Worm (Caenorhabditis elegans): ENCODE measurements around the gene D1005.4.
A peak's percentile ranks its signal among the peaks of the same experiment; 100 is the strongest.

The D1005.4 gene

DNA sequence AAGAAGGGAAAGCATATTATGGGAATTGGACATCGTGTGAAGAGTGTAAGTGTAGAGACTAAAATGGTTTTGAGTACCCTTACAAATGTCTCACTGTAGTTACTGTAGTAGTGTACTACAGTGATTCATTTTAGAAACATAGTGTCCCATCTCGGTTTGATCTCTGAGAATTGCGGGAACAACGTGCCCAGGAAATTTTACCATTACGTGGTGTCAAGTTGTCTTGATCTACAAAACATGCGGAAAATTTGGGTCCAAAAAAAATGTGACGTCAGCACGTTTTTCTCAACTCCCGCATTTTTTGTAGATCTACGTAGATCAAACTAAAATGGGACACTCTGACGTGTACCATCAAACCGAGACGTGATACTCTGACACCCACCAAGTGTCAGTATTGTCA lies 2.4 kb downstream of the D1005.4 start:
- no peak for TF ChIP-seq tab-1 (GFP tag; IDR thresholded peaks at IDR 0.05)
- TF ChIP-seq ztf-29 (GFP tag; IDR thresholded peaks at IDR 0.05): no peak
- TF ChIP-seq flt-1 (GFP tag; IDR thresholded peaks at IDR 0.05): no peak
- no peak for TF ChIP-seq ref-1 (GFP tag; conservative IDR thresholded peaks at IDR 0.05)
- TF ChIP-seq klf-2 (GFP tag; conservative IDR thresholded peaks at IDR 0.05): no peak
- TF ChIP-seq med-1 (GFP tag; optimal IDR thresholded peaks at IDR 0.05; ENCODE audit: insufficient read depth): no peak
- TF ChIP-seq cog-1 (tag; optimal IDR thresholded peaks at IDR 0.05): no peak
- TF ChIP-seq ztf-23 (GFP tag; IDR thresholded peaks at IDR 0.05): no peak
- TF ChIP-seq T22C8.4 (GFP tag; IDR thresholded peaks at IDR 0.05): no peak

DNA sequence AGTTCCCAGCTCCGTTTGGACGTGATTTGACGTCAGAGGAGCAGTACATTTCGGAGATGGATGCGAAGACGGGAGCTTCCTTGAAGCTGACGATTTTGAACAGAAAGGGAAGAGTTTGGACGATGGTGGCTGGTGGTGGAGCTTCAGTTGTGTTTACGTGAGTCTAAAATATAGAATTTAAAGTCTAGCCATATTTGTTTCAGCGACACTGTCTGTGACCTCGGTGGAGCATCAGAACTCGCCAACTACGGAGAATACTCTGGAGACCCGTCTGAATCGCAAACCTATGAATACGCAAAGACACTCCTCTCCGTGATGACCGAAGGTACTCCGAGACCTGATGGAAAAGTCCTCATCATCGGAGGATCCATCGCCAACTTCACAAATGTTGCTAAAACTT lies 5.1 kb downstream of the D1005.4 start:
- TF ChIP-seq cog-1 (tag; optimal IDR thresholded peaks at IDR 0.05) (no peak), ztf-29 (GFP tag; IDR thresholded peaks at IDR 0.05) (no peak), flt-1 (GFP tag; IDR thresholded peaks at IDR 0.05) (no peak), T22C8.4 (GFP tag; IDR thresholded peaks at IDR 0.05) (no peak), med-1 (GFP tag; optimal IDR thresholded peaks at IDR 0.05; ENCODE audit: insufficient read depth) (no peak), ref-1 (GFP tag; conservative IDR thresholded peaks at IDR 0.05) (no peak)

DNA sequence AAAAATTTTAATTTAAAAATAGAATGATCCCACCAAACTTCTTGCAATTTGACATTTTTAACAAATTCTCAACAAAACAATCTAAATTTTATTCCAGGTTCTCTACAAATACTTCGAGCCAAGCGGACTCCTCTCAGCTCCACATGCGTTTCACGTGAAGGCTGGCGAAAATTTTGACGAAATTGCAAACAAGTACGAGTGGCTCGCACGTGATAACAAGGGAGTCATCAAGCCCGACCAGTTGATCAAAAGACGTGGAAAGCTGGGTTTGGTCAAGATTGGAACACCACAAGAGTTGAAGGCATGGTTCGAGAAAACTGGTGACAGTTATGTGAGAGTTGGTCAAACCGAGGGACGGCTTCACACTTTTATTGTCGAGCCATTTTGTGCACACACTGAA lies 6.0 kb downstream of the D1005.4 start:
- TF ChIP-seq ref-1 (GFP tag; conservative IDR thresholded peaks at IDR 0.05): no peak
- no peak for TF ChIP-seq flt-1 (GFP tag; IDR thresholded peaks at IDR 0.05)
- no peak for TF ChIP-seq ztf-29 (GFP tag; IDR thresholded peaks at IDR 0.05)
- TF ChIP-seq klf-2 (GFP tag; conservative IDR thresholded peaks at IDR 0.05): no peak
- no peak for TF ChIP-seq med-1 (GFP tag; optimal IDR thresholded peaks at IDR 0.05; ENCODE audit: insufficient read depth)
- no peak for TF ChIP-seq T22C8.4 (GFP tag; IDR thresholded peaks at IDR 0.05)
- no peak for TF ChIP-seq cog-1 (tag; optimal IDR thresholded peaks at IDR 0.05)
- no peak for TF ChIP-seq tab-1 (GFP tag; IDR thresholded peaks at IDR 0.05)
- TF ChIP-seq ztf-23 (GFP tag; IDR thresholded peaks at IDR 0.05): no peak

DNA sequence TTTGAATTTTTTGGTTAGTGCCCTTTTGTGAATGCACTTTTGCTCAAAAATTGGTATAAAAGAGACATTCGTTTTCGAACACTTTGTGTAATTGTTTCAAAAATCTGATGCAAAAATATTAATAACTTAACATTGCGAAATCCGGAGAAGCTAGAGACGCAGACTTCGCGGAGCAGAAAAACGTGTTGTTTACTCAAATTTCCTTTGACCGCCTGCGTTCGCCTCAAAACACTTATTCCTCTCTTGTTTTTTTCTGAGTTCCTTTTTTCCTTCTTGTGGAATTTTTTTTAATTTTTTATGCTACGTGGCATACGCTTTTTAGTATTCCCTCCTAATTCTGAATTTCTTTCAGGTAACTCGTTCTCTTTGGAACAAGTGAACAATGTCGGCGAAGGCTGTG lies 6.4 kb downstream of the D1005.4 start, which contains the start of gene acly-1:
Gene acly-1 (plus strand): TSS at position 353 of the 400 bp plus-strand sequence.
- TF ChIP-seq klf-2 (GFP tag; conservative IDR thresholded peaks at IDR 0.05): no peak
- TF ChIP-seq ztf-23 (GFP tag; IDR thresholded peaks at IDR 0.05): no peak
- TF ChIP-seq ref-1 (GFP tag; conservative IDR thresholded peaks at IDR 0.05): no peak
- TF ChIP-seq flt-1 (GFP tag; IDR thresholded peaks at IDR 0.05): no peak
- TF ChIP-seq cog-1 (tag; optimal IDR thresholded peaks at IDR 0.05): no peak
- TF ChIP-seq ztf-29 (GFP tag; IDR thresholded peaks at IDR 0.05): no peak

DNA sequence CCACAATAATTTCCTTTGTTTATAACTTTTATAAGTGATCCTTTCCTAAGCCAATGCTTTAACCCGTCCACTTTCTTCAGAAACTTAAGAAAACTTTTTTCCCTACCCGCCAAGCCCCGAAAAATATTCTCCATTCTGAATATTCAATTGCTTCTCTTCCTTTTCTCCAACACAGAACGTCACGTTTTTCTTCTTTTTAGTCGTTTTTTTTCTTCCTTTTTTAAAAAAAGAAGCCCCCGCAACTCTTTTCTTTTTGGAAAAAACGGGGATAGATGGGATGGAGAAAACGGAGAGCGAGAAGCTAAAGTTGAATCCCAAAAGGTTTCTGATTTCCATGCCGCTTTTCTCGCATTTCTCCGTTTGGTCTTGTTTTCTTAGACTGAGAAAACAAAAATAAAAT lies 7.0 kb downstream of the D1005.4 start:
- TF ChIP-seq ztf-23 (GFP tag; IDR thresholded peaks at IDR 0.05) (no peak), klf-2 (GFP tag; conservative IDR thresholded peaks at IDR 0.05) (no peak), cog-1 (tag; optimal IDR thresholded peaks at IDR 0.05) (no peak), tab-1 (GFP tag; IDR thresholded peaks at IDR 0.05) (no peak), T22C8.4 (GFP tag; IDR thresholded peaks at IDR 0.05) (no peak), ref-1 (GFP tag; conservative IDR thresholded peaks at IDR 0.05) (no peak), flt-1 (GFP tag; IDR thresholded peaks at IDR 0.05) (no peak), med-1 (GFP tag; optimal IDR thresholded peaks at IDR 0.05; ENCODE audit: insufficient read depth) (no peak)

DNA sequence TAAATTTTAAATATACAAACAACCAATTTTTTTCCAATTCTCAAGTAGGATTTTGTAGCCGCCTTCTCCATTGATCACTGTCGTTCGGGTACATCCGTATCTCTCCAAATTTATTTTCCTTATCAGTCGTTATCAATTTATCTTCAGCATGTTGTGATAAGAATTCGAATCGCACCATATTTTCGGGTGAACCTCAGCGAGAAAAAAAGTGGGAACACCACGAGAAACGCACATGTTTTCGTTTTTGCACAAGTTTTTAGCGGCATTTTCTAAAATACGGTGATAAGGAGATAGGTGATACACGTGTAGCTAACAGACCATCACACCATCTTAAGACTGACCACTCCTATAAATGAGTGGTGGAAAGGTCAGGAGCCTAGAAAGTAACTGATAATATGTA lies 7.7 kb downstream of the D1005.4 start:
- TF ChIP-seq ref-1 (GFP tag; conservative IDR thresholded peaks at IDR 0.05) (no peak), klf-2 (GFP tag; conservative IDR thresholded peaks at IDR 0.05) (no peak), T22C8.4 (GFP tag; IDR thresholded peaks at IDR 0.05) (no peak), ztf-23 (GFP tag; IDR thresholded peaks at IDR 0.05) (no peak), med-1 (GFP tag; optimal IDR thresholded peaks at IDR 0.05; ENCODE audit: insufficient read depth) (no peak), cog-1 (tag; optimal IDR thresholded peaks at IDR 0.05) (no peak), tab-1 (GFP tag; IDR thresholded peaks at IDR 0.05) (no peak), flt-1 (GFP tag; IDR thresholded peaks at IDR 0.05) (no peak), ztf-29 (GFP tag; IDR thresholded peaks at IDR 0.05) (no peak)

DNA sequence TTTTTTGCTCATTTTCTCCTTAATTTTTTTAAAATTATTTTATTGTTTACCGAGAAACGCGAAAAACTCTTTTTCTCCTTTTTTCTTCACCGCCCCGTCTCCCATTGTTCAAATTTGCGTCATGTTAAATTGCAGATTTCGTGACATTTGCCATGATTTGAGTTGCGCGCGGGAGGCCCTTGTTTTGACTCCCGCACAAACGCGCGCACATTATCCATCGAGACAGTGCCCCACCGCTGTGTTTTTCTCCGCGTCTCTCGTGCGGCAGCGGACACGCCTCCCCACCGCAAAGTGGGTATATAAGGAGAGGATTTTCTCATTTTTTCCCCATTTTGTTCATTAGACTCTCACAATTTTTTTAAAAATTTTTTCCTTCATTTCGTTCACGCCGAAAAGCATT lies 9.6 kb downstream of the D1005.4 start:
- TF ChIP-seq ztf-29 (GFP tag; IDR thresholded peaks at IDR 0.05): no peak
- no peak for TF ChIP-seq T22C8.4 (GFP tag; IDR thresholded peaks at IDR 0.05)
- TF ChIP-seq cog-1 (tag; optimal IDR thresholded peaks at IDR 0.05): no peak
- TF ChIP-seq med-1 (GFP tag; optimal IDR thresholded peaks at IDR 0.05; ENCODE audit: insufficient read depth): no peak
- no peak for TF ChIP-seq ztf-23 (GFP tag; IDR thresholded peaks at IDR 0.05)
- no peak for TF ChIP-seq klf-2 (GFP tag; conservative IDR thresholded peaks at IDR 0.05)
- no peak for TF ChIP-seq ref-1 (GFP tag; conservative IDR thresholded peaks at IDR 0.05)
- TF ChIP-seq tab-1 (GFP tag; IDR thresholded peaks at IDR 0.05): no peak
- TF ChIP-seq flt-1 (GFP tag; IDR thresholded peaks at IDR 0.05): no peak

DNA sequence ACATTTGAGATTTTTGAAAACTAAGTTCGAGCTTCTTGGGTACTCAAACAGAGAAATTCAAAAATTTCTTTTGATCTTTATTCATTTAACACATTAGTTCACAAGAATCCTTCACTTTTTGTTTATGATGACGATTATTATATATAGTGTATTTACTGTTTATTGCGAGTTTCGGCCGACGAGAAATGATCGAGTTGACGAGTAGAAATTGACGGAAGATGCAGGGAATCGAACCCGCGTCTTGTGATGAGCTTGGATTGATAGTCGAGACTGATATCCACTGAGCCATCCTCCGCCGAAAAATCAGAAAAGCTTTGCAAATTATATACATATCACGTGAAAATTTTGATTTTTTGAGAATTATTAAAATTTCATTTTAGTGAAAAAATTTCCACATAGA lies 11.8 kb downstream of the D1005.4 start:
- TF ChIP-seq klf-2 (GFP tag; conservative IDR thresholded peaks at IDR 0.05): no peak
- no peak for TF ChIP-seq med-1 (GFP tag; optimal IDR thresholded peaks at IDR 0.05; ENCODE audit: insufficient read depth)
- TF ChIP-seq T22C8.4 (GFP tag; IDR thresholded peaks at IDR 0.05): no peak
- no peak for TF ChIP-seq ztf-29 (GFP tag; IDR thresholded peaks at IDR 0.05)
- TF ChIP-seq ztf-23 (GFP tag; IDR thresholded peaks at IDR 0.05): no peak
- no peak for TF ChIP-seq flt-1 (GFP tag; IDR thresholded peaks at IDR 0.05)

DNA sequence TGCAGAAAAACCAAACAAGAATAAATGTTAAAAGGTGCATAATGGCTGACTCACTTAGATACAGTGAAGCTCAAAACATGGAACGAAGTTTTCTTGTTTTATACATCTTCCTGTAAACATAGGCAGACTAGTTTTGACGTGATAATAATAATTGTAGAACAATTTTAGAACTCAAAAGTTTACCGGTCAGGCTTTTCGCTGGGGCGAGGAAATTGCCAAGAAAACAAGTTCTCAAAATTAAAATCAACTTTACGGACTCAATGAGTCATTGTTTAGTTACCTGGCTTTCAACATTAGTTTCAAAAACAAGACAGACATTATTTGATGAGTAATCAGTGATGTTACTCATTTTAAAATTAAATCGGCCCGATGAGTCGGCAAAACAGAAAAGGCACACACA lies 12.7 kb downstream of the D1005.4 start, which contains the start of gene D1005.5:
Gene D1005.5 (minus strand): TSS at position 101 of the 400 bp plus-strand sequence.
- TF ChIP-seq klf-2 (GFP tag; conservative IDR thresholded peaks at IDR 0.05) (no peak), ztf-23 (GFP tag; IDR thresholded peaks at IDR 0.05) (no peak), cog-1 (tag; optimal IDR thresholded peaks at IDR 0.05) (no peak), ztf-29 (GFP tag; IDR thresholded peaks at IDR 0.05) (no peak), flt-1 (GFP tag; IDR thresholded peaks at IDR 0.05) (no peak), ref-1 (GFP tag; conservative IDR thresholded peaks at IDR 0.05) (no peak), med-1 (GFP tag; optimal IDR thresholded peaks at IDR 0.05; ENCODE audit: insufficient read depth) (no peak), T22C8.4 (GFP tag; IDR thresholded peaks at IDR 0.05) (no peak), tab-1 (GFP tag; IDR thresholded peaks at IDR 0.05) (no peak)

DNA sequence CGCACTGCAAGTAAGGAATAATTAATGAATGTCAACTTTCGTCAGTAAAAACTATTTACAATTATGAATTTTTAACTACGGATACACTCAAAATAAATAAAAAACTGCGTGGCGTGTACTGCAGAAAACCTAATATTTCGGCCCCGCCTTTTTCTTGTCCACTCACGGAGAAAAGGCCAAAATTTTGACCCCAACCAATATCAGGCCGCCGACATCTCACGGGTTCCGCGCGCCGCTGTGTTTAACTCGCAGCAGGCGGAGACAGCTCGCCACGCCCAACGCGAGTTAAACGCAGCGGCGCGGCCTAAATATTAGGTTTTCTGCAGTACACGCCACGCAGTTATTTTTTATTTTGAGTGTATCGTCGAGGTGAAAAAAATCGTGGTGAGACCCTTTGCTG lies 14.4 kb downstream of the D1005.4 start:
- 0 out of 2 replicates have a peak, but pooled peaks have one; percentile 20 for TF ChIP-seq klf-2 (GFP tag; conservative IDR thresholded peaks at IDR 0.05)
- TF ChIP-seq ztf-23 (GFP tag; IDR thresholded peaks at IDR 0.05): no peak

Measured in whole organism, midembryonic.